Fruit fly (Drosophila melanogaster) whole organism, prepupa: ENCODE data around the gene CG13069.

Experiments used
- CG10631 ChIP-seq: fragments of 200-800 bp; sonication (Bioruptor generic); optimal IDR thresholded peaks from 2 replicates; lab custom pipeline; 2016; ENCODE audit warnings: missing biosample characterization, missing genetic modification characterization
- CG15336 ChIP-seq: fragments of 200-800 bp; sonication (Bioruptor generic); IDR thresholded peaks from 2 replicates; pipeline ENCODE4 v1.3.6; 2022; ENCODE audit warnings: missing biosample characterization, missing genetic modification characterization
- CG1621 ChIP-seq: fragments of 200-800 bp; sonication (Bioruptor generic); optimal IDR thresholded peaks from 3 replicates; lab custom pipeline; 2018; ENCODE audit warnings: missing biosample characterization, mild to moderate bottlenecking, missing genetic modification characterization
- CG16779 ChIP-seq: fragments of 200-800 bp; sonication (Bioruptor generic); optimal IDR thresholded peaks from 3 replicates; lab custom pipeline; 2017; ENCODE audit warnings: missing biosample characterization, mild to moderate bottlenecking, missing genetic modification characterization
- CG3032 ChIP-seq: fragments of 200-800 bp; optimal IDR thresholded peaks from 2 replicates; lab custom pipeline; 2019; ENCODE audit warnings: missing biosample characterization, mild to moderate bottlenecking, missing genetic modification characterization, moderate library complexity
- CG31627 ChIP-seq: fragments of 200-800 bp; sonication (Bioruptor generic); optimal IDR thresholded peaks from 3 replicates; lab custom pipeline; 2016; ENCODE audit warnings: missing biosample characterization, missing genetic modification characterization
- CG32006 ChIP-seq: fragments of 200-800 bp; sonication (Bioruptor generic); optimal IDR thresholded peaks from 3 replicates; lab custom pipeline; 2017; ENCODE audit warnings: missing biosample characterization, mild to moderate bottlenecking, missing genetic modification characterization
- CG34406 ChIP-seq: fragments of 200-800 bp; sonication (Bioruptor generic); optimal IDR thresholded peaks from 3 replicates; lab custom pipeline; 2016; ENCODE audit warnings: missing biosample characterization, missing genetic modification characterization
- CG4318 ChIP-seq: fragments of 200-800 bp; sonication (Bioruptor generic); optimal IDR thresholded peaks from 3 replicates; lab custom pipeline; 2017; ENCODE audit warnings: missing biosample characterization, mild to moderate bottlenecking, missing genetic modification characterization
- CG6276 ChIP-seq: fragments of 200-800 bp; sonication (Bioruptor generic); optimal IDR thresholded peaks from 2 replicates; lab custom pipeline; 2017; ENCODE audit warnings: missing biosample characterization, mild to moderate bottlenecking, missing genetic modification characterization
- CG6792 ChIP-seq: fragments of 200-800 bp; sonication (Bioruptor generic); optimal IDR thresholded peaks from 3 replicates; lab custom pipeline; 2016; ENCODE audit warnings: missing biosample characterization, missing genetic modification characterization
- CG6854 ChIP-seq: fragments of 200-800 bp; sonication (Bioruptor generic); optimal IDR thresholded peaks from 2 replicates; lab custom pipeline; 2017; ENCODE audit warnings: missing biosample characterization, mild to moderate bottlenecking, missing genetic modification characterization
- CG8119 ChIP-seq: fragments of 200-800 bp; sonication (Bioruptor generic); IDR thresholded peaks from 3 replicates; pipeline ENCODE4 v1.3.6; 2022; ENCODE audit warnings: missing biosample characterization, missing genetic modification characterization
- CG8319 ChIP-seq: fragments of 200-800 bp; sonication (Bioruptor generic); optimal IDR thresholded peaks from 3 replicates; lab custom pipeline; 2016; ENCODE audit warnings: missing biosample characterization, missing genetic modification characterization
- CG9139 ChIP-seq: fragments of 200-800 bp; sonication (Bioruptor generic); optimal IDR thresholded peaks from 3 replicates; lab custom pipeline; 2017; ENCODE audit warnings: missing biosample characterization, mild to moderate bottlenecking, missing genetic modification characterization
- Eip75B ChIP-seq: fragments of 200-800 bp; sonication (Bioruptor generic); optimal IDR thresholded peaks from 3 replicates; lab custom pipeline; 2016; ENCODE audit warnings: missing biosample characterization, missing genetic modification characterization
- Eip78C ChIP-seq: fragments of 200-800 bp; sonication (Bioruptor generic); peaks from one replicate; lab custom pipeline; 2016; ENCODE audit warnings: missing biosample characterization, missing genetic modification characterization
- Eip93F ChIP-seq: fragments of 200-800 bp; sonication (Bioruptor generic); optimal IDR thresholded peaks from 2 replicates; lab custom pipeline; 2016; ENCODE audit warnings: missing biosample characterization, mild to moderate bottlenecking, missing genetic modification characterization
- Ets21C ChIP-seq: fragments of 200-800 bp; sonication (Bioruptor generic); optimal IDR thresholded peaks from 3 replicates; lab custom pipeline; 2016; ENCODE audit warnings: missing biosample characterization, missing genetic modification characterization
- Ets96B ChIP-seq: fragments of 200-800 bp; optimal IDR thresholded peaks from 2 replicates; lab custom pipeline; 2019; ENCODE audit warnings: missing biosample characterization, mild to moderate bottlenecking, missing genetic modification characterization, moderate library complexity
- Gug ChIP-seq: fragments of 200-800 bp; sonication (Bioruptor generic); IDR thresholded peaks from 2 replicates; pipeline ENCODE4 v1.3.6; 2022; ENCODE audit warnings: missing biosample characterization, missing genetic modification characterization
- Hr39 ChIP-seq: fragments of 200-800 bp; sonication (Bioruptor generic); optimal IDR thresholded peaks from 2 replicates; lab custom pipeline; 2016; ENCODE audit warnings: missing biosample characterization, missing genetic modification characterization
- Hr4 ChIP-seq: fragments of 200-800 bp; sonication (Bioruptor generic); optimal IDR thresholded peaks from 3 replicates; lab custom pipeline; 2016; ENCODE audit warnings: missing biosample characterization, missing genetic modification characterization
- Lpt ChIP-seq: fragments of 200-800 bp; sonication (Bioruptor generic); optimal IDR thresholded peaks from 3 replicates; lab custom pipeline; 2016; ENCODE audit warnings: missing biosample characterization, missing genetic modification characterization
- Met ChIP-seq: fragments of 200-800 bp; sonication (Bioruptor generic); optimal IDR thresholded peaks from 3 replicates; lab custom pipeline; 2016; ENCODE audit warnings: missing biosample characterization, missing genetic modification characterization
- OdsH ChIP-seq: fragments of 200-800 bp; sonication (Bioruptor generic); optimal IDR thresholded peaks from 3 replicates; lab custom pipeline; 2016; ENCODE audit warnings: missing biosample characterization, missing genetic modification characterization
- Sox102F ChIP-seq: fragments of 200-800 bp; sonication (Bioruptor generic); optimal IDR thresholded peaks from 2 replicates; lab custom pipeline; 2016; ENCODE audit warnings: missing biosample characterization, mild to moderate bottlenecking, missing genetic modification characterization
- Sox15 ChIP-seq: fragments of 200-800 bp; sonication (Bioruptor generic); optimal IDR thresholded peaks from 3 replicates; lab custom pipeline; 2016; ENCODE audit warnings: missing biosample characterization, missing genetic modification characterization
- achi ChIP-seq: fragments of 200-800 bp; sonication (Bioruptor generic); optimal IDR thresholded peaks from 3 replicates; lab custom pipeline; 2016; ENCODE audit warnings: missing biosample characterization, missing genetic modification characterization
- acj6 ChIP-seq: fragments of 200-800 bp; sonication (Bioruptor generic); optimal IDR thresholded peaks from 3 replicates; lab custom pipeline; 2016; ENCODE audit warnings: missing biosample characterization, missing genetic modification characterization
- dac ChIP-seq: fragments of 200-800 bp; sonication (Bioruptor generic); optimal IDR thresholded peaks from 2 replicates; lab custom pipeline; 2017; ENCODE audit warnings: missing biosample characterization, mild to moderate bottlenecking, missing genetic modification characterization
- dsx ChIP-seq: fragments of 200-800 bp; optimal IDR thresholded peaks from 3 replicates; lab custom pipeline; 2019; ENCODE audit warnings: missing biosample characterization, mild to moderate bottlenecking, missing genetic modification characterization, moderate library complexity; ENCODE audit not compliant: poor library complexity, severe bottlenecking
- fd59A ChIP-seq: fragments of 200-800 bp; sonication (Bioruptor generic); optimal IDR thresholded peaks from 2 replicates; lab custom pipeline; 2017; ENCODE audit warnings: missing biosample characterization, mild to moderate bottlenecking, missing genetic modification characterization, missing genetic modification reagents
- fd85E ChIP-seq: fragments of 200-800 bp; sonication (Bioruptor generic); optimal IDR thresholded peaks from 3 replicates; lab custom pipeline; 2016; ENCODE audit warnings: missing biosample characterization, missing genetic modification characterization
- fkh ChIP-seq: fragments of 200-800 bp; sonication (Bioruptor generic); optimal IDR thresholded peaks from 3 replicates; lab custom pipeline; 2017; ENCODE audit warnings: missing biosample characterization, mild to moderate bottlenecking, missing genetic modification characterization, moderate library complexity
- lz ChIP-seq: fragments of 200-800 bp; sonication (Bioruptor generic); optimal IDR thresholded peaks from 3 replicates; lab custom pipeline; 2016; ENCODE audit warnings: missing biosample characterization, missing genetic modification characterization
- salr ChIP-seq, 2 experiments: fragments of 200-800 bp; sonication (Bioruptor generic); optimal IDR thresholded peaks; 3 replicates each; lab custom pipeline; 2016 to 2018; ENCODE audit warnings: missing biosample characterization in 2 of 2, missing genetic modification characterization in 2 of 2, mild to moderate bottlenecking in 1 of 2
- ss ChIP-seq, 2 experiments: fragments of 200-800 bp; sonication (Bioruptor generic); optimal IDR thresholded peaks; 2 replicates in 1 of 2; 3 replicates in 1 of 2; lab custom pipeline; 2017 to 2018; ENCODE audit warnings: mild to moderate bottlenecking in 2 of 2, missing biosample characterization in 2 of 2, missing genetic modification characterization in 2 of 2, moderate library complexity in 1 of 2
- topi ChIP-seq: fragments of 200-800 bp; sonication (Bioruptor generic); optimal IDR thresholded peaks from 3 replicates; lab custom pipeline; 2016; ENCODE audit warnings: missing biosample characterization, missing genetic modification characterization
- vri ChIP-seq: fragments of 200-800 bp; sonication (Bioruptor generic); optimal IDR thresholded peaks from 3 replicates; lab custom pipeline; 2016; ENCODE audit warnings: missing biosample characterization, mild to moderate bottlenecking, missing genetic modification characterization

CG13069 gene

DNA sequence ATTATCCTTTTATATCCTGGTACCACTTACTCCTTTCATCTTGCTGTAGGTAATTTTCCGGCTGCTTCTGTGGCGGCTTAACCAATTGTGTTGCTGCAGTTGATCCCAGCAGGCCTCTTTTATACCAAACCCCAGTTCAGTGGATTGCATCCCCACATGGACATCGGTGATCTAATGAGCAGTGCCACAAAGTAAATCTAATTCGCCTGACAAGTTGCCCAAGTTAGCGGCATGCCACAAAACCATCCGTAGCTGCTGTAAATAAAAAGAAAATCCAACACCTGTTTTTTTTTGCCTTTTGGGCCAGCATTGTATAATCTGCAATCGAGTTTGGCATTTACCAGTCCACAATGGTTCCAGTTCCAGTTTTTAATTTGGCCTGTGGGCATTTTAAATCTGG, 14.0 kb downstream of the CG13069 start, which contains the start of gene CG13050:
Gene CG13050 (minus strand): TSS at position 101 of the 400 bp plus-strand sequence.
- TF ChIP-seq achi (no peak), CG4318 (GFP tag; lab: Kevin White, UChicago) (no peak), CG8319 (GFP tag; lab: Kevin White, UChicago) (no peak), fkh (GFP tag; lab: Kevin White, UChicago) (no peak), CG16779 (tag; lab: Kevin White, UChicago) (no peak), OdsH (GFP tag; lab: Kevin White, UChicago) (no peak), fd59A (GFP tag; lab: Kevin White, UChicago) (no peak), lz (no peak), CG6854 (no peak)

DNA sequence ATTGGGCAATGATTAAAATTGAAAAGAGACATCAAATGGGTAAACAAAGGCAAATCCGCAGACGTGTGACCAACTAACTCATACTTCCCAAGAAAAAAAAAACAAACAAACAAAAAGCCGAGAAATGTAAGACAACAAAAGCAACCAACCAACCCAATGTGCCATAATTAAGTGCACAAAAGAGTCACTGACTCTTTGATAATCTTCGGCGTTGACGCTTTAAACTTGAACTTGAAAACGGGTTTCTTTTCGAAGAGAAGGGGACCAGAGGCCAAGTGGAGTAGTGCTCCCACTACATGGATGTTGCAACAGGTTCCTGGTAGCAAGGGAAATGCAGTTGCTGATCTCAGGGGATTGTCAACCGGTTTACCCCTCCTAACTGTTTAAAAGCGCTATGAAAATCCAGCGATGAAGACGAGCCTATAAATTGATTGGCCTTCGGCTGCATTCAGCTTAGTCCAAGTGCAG, 14.8 kb downstream of the CG13069 start, which contains the start of gene CG13064:
Gene CG13064 (plus strand): TSS at position 418 of the 468 bp plus-strand sequence.
- TF ChIP-seq Eip75B (GFP tag; lab: Kevin White, UChicago), result peak; percentile 47
- TF ChIP-seq CG6792, result no peak
- no peak for TF ChIP-seq Sox15
- TF ChIP-seq CG31627 (GFP tag; lab: Kevin White, UChicago), result no peak
- TF ChIP-seq dsx, result peak; percentile 55
- no peak for TF ChIP-seq CG1621
- TF ChIP-seq Lpt, result peak; percentile 8
- TF ChIP-seq ss (GFP tag; optimal IDR thresholded peaks at IDR 0.05; lab: Kevin White, UChicago), result peak in 1 of 2 experiments; percentile 63
- TF ChIP-seq Ets96B (tag; lab: Kevin White, UChicago), result no peak
- TF ChIP-seq Sox102F (GFP tag; lab: Kevin White, UChicago), result peak; percentile 19
- peak; percentile 53 for TF ChIP-seq Eip78C
- TF ChIP-seq salr (GFP tag; optimal IDR thresholded peaks at IDR 0.05; lab: Kevin White, UChicago), result no peak
- TF ChIP-seq CG6276 (GFP tag; lab: Kevin White, UChicago), result no peak
- no peak for TF ChIP-seq CG3032 (tag; lab: Kevin White, UChicago)

dm6 chr3L:16281880-16282556, 16.8 kb downstream of the CG13069 start, which contains the start of gene CG13049:
CG13049 (minus strand) TSS chr3L:16281930.
- TF ChIP-seq ss (GFP tag; optimal IDR thresholded peaks at IDR 0.05; lab: Kevin White, UChicago) (peak in 1 of 2 experiments; percentile 62), achi (no peak)

DNA sequence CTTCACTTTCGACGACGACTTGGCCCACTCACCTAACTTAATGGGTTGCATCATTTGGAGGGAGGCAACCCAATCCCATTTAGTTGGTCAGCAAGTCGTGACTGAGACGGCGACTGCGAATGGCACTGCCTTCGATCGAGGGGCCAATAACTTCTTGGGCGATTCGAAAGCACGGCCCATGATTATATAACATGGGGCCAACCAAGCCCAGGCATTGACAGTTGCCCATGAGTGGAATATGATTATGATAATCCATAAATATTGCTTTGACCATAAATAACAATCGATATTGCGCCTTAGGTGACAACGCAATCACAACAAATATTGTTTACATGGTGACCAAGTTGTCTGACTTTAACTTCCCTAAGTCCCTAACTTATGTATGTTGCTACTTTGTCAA, 18.6 kb downstream of the CG13069 start, which contains the start of gene CG13048:
Gene CG13048 (minus strand): TSS at position 101 of the 400 bp plus-strand sequence.
- no peak for TF ChIP-seq fd59A (GFP tag; lab: Kevin White, UChicago)
- TF ChIP-seq CG32006 (GFP tag; lab: Kevin White, UChicago), result no peak
- TF ChIP-seq topi, result no peak
- no peak for TF ChIP-seq dac (GFP tag; lab: Kevin White, UChicago)
- TF ChIP-seq, all 60 proteins: peak for 0

DNA sequence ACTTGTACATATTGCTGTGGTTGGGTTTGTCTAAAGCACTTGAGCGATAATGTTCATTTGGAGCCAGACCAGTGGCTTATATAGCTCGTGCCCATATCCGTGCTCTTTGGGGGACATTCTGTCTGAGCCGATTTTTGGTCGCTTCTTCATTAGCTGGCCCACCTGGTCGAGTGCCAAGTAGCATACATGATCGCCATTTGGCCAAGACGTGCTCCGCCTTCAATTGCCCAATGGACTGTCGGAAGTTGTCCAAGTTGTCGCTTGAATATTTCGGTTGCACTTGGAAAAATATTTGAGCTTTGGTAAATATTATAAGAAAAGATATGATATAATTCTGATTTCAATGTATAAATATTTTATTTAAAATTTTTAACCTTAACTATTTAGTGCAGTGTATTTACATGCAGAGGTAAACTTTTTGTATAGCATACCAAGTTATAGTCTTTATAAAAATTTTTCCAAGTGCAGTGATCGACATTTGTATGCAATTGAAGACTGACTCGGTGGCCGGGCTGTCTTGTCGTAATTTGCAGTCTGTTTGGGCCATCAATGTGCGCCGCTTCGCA, 20.2 kb downstream of the CG13069 start, which contains the start of gene CG13047:
Gene CG13047 (minus strand): TSS at position 51 of the 566 bp plus-strand sequence.
- no peak for TF ChIP-seq Sox102F (GFP tag; lab: Kevin White, UChicago)
- peak; percentile 10 for TF ChIP-seq CG10631 (GFP tag; lab: Kevin White, UChicago)
- no peak for TF ChIP-seq lz
- TF ChIP-seq Eip93F (GFP tag; lab: Kevin White, UChicago), result no peak
- no peak for TF ChIP-seq Gug (GFP tag; lab: Robert Waterston, UW)
- peak; percentile 37 for TF ChIP-seq Ets96B (tag; lab: Kevin White, UChicago)
- TF ChIP-seq CG6792, result no peak
- TF ChIP-seq Eip78C, result peak; percentile 49
- TF ChIP-seq CG15336 (GFP tag; lab: Robert Waterston, UW), result 0 out of 2 replicates have a peak, but pooled peaks have one; percentile 26
- TF ChIP-seq Hr4 (GFP tag; lab: Kevin White, UChicago), result no peak
- no peak for TF ChIP-seq CG1621
- no peak for TF ChIP-seq fd85E (GFP tag; lab: Kevin White, UChicago)
- TF ChIP-seq CG16779 (tag; lab: Kevin White, UChicago), result no peak
- no peak for TF ChIP-seq CG8119 (GFP tag; lab: Robert Waterston, UW)
- TF ChIP-seq Met (GFP tag; lab: Kevin White, UChicago), result no peak
- no peak for TF ChIP-seq CG34406 (GFP tag; lab: Kevin White, UChicago)
- TF ChIP-seq acj6 (GFP tag; lab: Kevin White, UChicago), result peak; percentile 13
- no peak for TF ChIP-seq CG31627 (GFP tag; lab: Kevin White, UChicago)
- no peak for TF ChIP-seq vri (GFP tag; lab: Kevin White, UChicago)
- no peak for TF ChIP-seq Ets21C
- TF ChIP-seq fd59A (GFP tag; lab: Kevin White, UChicago), result no peak
- TF ChIP-seq CG9139 (GFP tag; lab: Kevin White, UChicago), result no peak
- peak; percentile 2 for TF ChIP-seq CG32006 (GFP tag; lab: Kevin White, UChicago)
- TF ChIP-seq Hr39, result no peak
- no peak for TF ChIP-seq CG8319 (GFP tag; lab: Kevin White, UChicago)
